Fruit fly (Drosophila melanogaster) whole organism, prepupa: ENCODE results near the gene Or94b.

Experiments
- CG11902 ChIP-seq: fragments of 200-800 bp; sonication (Bioruptor generic); optimal IDR thresholded peaks from 3 replicates; lab custom pipeline; 2016; ENCODE audit warnings: missing biosample characterization, missing genetic modification characterization
- CG31627 ChIP-seq: fragments of 200-800 bp; sonication (Bioruptor generic); optimal IDR thresholded peaks from 3 replicates; lab custom pipeline; 2016; ENCODE audit warnings: missing biosample characterization, missing genetic modification characterization
- Gug ChIP-seq: fragments of 200-800 bp; sonication (Bioruptor generic); IDR thresholded peaks from 2 replicates; pipeline ENCODE4 v1.3.6; 2022; ENCODE audit warnings: missing biosample characterization, missing genetic modification characterization
- Hr39 ChIP-seq: fragments of 200-800 bp; sonication (Bioruptor generic); optimal IDR thresholded peaks from 2 replicates; lab custom pipeline; 2016; ENCODE audit warnings: missing biosample characterization, missing genetic modification characterization
- dac ChIP-seq: fragments of 200-800 bp; sonication (Bioruptor generic); optimal IDR thresholded peaks from 2 replicates; lab custom pipeline; 2017; ENCODE audit warnings: missing biosample characterization, mild to moderate bottlenecking, missing genetic modification characterization
- lz ChIP-seq: fragments of 200-800 bp; sonication (Bioruptor generic); optimal IDR thresholded peaks from 3 replicates; lab custom pipeline; 2016; ENCODE audit warnings: missing biosample characterization, missing genetic modification characterization
- net ChIP-seq: fragments of 200-800 bp; sonication (Bioruptor generic); optimal IDR thresholded peaks from 3 replicates; lab custom pipeline; 2016; ENCODE audit warnings: missing biosample characterization, missing genetic modification characterization
- vri ChIP-seq: fragments of 200-800 bp; sonication (Bioruptor generic); optimal IDR thresholded peaks from 3 replicates; lab custom pipeline; 2016; ENCODE audit warnings: missing biosample characterization, mild to moderate bottlenecking, missing genetic modification characterization

dm6 chr3R:23035463-23035862 lies 46.4 kb downstream of the Or94b start, which contains the start of gene CG13833:
- TF ChIP-seq vri (no peak), dac (GFP tag; lab: Kevin White, UChicago) (no peak), lz (GFP tag; lab: Kevin White, UChicago) (no peak), CG31627 (GFP tag; lab: Kevin White, UChicago) (no peak), CG11902 (no peak), Hr39 (GFP tag; lab: Kevin White, UChicago) (no peak), Gug (no peak), net (GFP tag; lab: Kevin White, UChicago) (no peak)
